Fruit fly (Drosophila melanogaster) whole organism, wandering third instar larva: Measurements from ENCODE around the gene Pka-C1.

ENCODE experiments used
- Abd-B ChIP-seq: fragments of >200 bp; optimal IDR thresholded peaks from 2 replicates; lab custom pipeline; 2017; ENCODE audit warnings: missing biosample characterization, missing genetic modification characterization
- CG32264 ChIP-seq: fragments of 200-800 bp; sonication (Bioruptor generic); optimal IDR thresholded peaks from 2 replicates; lab custom pipeline; 2016; ENCODE audit warnings: missing biosample characterization, missing genetic modification characterization
- CG9705 ChIP-seq: fragments of 200-800 bp; sonication (Bioruptor generic); optimal IDR thresholded peaks from 2 replicates; lab custom pipeline; 2018; ENCODE audit warnings: missing biosample characterization, mild to moderate bottlenecking, missing genetic modification characterization
- CrebA ChIP-seq: fragments of 200-800 bp; sonication (Bioruptor generic); optimal IDR thresholded peaks from 2 replicates; lab custom pipeline; 2016; ENCODE audit warnings: missing biosample characterization, mild to moderate bottlenecking, missing genetic modification characterization, borderline replicate concordance
- Dfd ChIP-seq: fragments of >200 bp; optimal IDR thresholded peaks from 2 replicates; lab custom pipeline; 2017; ENCODE audit warnings: missing biosample characterization, missing genetic modification characterization
- Dif ChIP-seq: fragments of 200-275, 200-300 bp; sonication (Bioruptor generic); optimal IDR thresholded peaks from 2 replicates; lab custom pipeline; 2018; ENCODE audit warnings: missing biosample characterization, missing genetic modification characterization; ENCODE audit not compliant: partially characterized antibody
- GATAd ChIP-seq: sonication (Bioruptor generic); optimal IDR thresholded peaks from 2 replicates; lab custom pipeline; 2016; ENCODE audit warnings: missing biosample characterization, missing genetic modification characterization
- HLH106 ChIP-seq: fragments of 200-800 bp; optimal IDR thresholded peaks from 3 replicates; lab custom pipeline; 2019; ENCODE audit warnings: missing biosample characterization, mild to moderate bottlenecking, missing genetic modification characterization, moderate library complexity
- Hnf4 ChIP-seq: fragments of 200-800 bp; sonication (Bioruptor generic); optimal IDR thresholded peaks from 2 replicates; lab custom pipeline; 2016; ENCODE audit warnings: missing biosample characterization, mild to moderate bottlenecking, missing genetic modification characterization
- Hr78 ChIP-seq: fragments of >200 bp; optimal IDR thresholded peaks from 2 replicates; lab custom pipeline; 2017; ENCODE audit warnings: missing biosample characterization, missing genetic modification characterization
- Jra ChIP-seq: sonication (Bioruptor generic); optimal IDR thresholded peaks from 2 replicates; lab custom pipeline; 2016; ENCODE audit warnings: missing biosample characterization, missing genetic modification characterization
- Mio ChIP-seq: sonication (Bioruptor generic); optimal IDR thresholded peaks from 2 replicates; lab custom pipeline; 2016; ENCODE audit warnings: missing biosample characterization, missing genetic modification characterization
- N ChIP-seq: fragments of >200 bp; optimal IDR thresholded peaks from 2 replicates; lab custom pipeline; 2018; ENCODE audit warnings: missing biosample characterization, missing external identifiers, missing genetic modification characterization
- OdsH ChIP-seq: fragments of 200-800 bp; sonication (Bioruptor generic); optimal IDR thresholded peaks from 2 replicates; lab custom pipeline; 2016; ENCODE audit warnings: missing biosample characterization, mild to moderate bottlenecking, missing genetic modification characterization
- Vsx2 ChIP-seq: fragments of 200-300, 225-300 bp; sonication (Bioruptor generic); optimal IDR thresholded peaks from 2 replicates; lab custom pipeline; 2018; ENCODE audit warnings: missing biosample characterization, missing genetic modification characterization; ENCODE audit not compliant: partially characterized antibody
- br ChIP-seq: fragments of 200-800 bp; sonication (Bioruptor generic); optimal IDR thresholded peaks from 2 replicates; lab custom pipeline; 2016; ENCODE audit warnings: missing biosample characterization, missing genetic modification characterization
- brk ChIP-seq: fragments of 200-800 bp; sonication (Bioruptor generic); optimal IDR thresholded peaks from 2 replicates; lab custom pipeline; 2016; ENCODE audit warnings: missing biosample characterization, mild to moderate bottlenecking, missing genetic modification characterization
- dl ChIP-seq, 2 experiments: fragments of 175-275, 200-275 bp in 1 of 2; fragments of 200-275 bp in 1 of 2; sonication (Bioruptor generic); optimal IDR thresholded peaks; lab custom pipeline; 2018; ENCODE audit warnings: mild to moderate bottlenecking in 2 of 2, missing biosample characterization in 2 of 2, missing genetic modification characterization in 2 of 2, moderate library complexity in 2 of 2; ENCODE audit not compliant: partially characterized antibody in 2 of 2, insufficient read depth in 1 of 2
- dmrt93B ChIP-seq: fragments of 200-800 bp; sonication (Bioruptor generic); optimal IDR thresholded peaks from 2 replicates; lab custom pipeline; 2018; ENCODE audit warnings: missing biosample characterization, mild to moderate bottlenecking, missing genetic modification characterization
- dsf ChIP-seq: sonication (Bioruptor generic); optimal IDR thresholded peaks from 2 replicates; lab custom pipeline; 2016; ENCODE audit warnings: missing biosample characterization, missing genetic modification characterization, borderline replicate concordance
- ey ChIP-seq: fragments of 200-800 bp; sonication (Bioruptor generic); optimal IDR thresholded peaks from 2 replicates; lab custom pipeline; 2016; ENCODE audit warnings: missing biosample characterization, missing genetic modification characterization
- foxo ChIP-seq, 2 experiments: fragments of 200-800 bp; sonication (Bioruptor generic); optimal IDR thresholded peaks; 2 replicates in 1 of 2; 3 replicates in 1 of 2; lab custom pipeline; 2016 to 2017; ENCODE audit warnings: missing biosample characterization in 2 of 2, missing genetic modification characterization in 2 of 2
- fru ChIP-seq: fragments of 200-800 bp; sonication (Bioruptor generic); optimal IDR thresholded peaks from 3 replicates; lab custom pipeline; 2016; ENCODE audit warnings: missing biosample characterization, mild to moderate bottlenecking, missing genetic modification characterization
- h ChIP-seq: fragments of 200-800 bp; sonication (Bioruptor generic); optimal IDR thresholded peaks from 3 replicates; lab custom pipeline; 2016; ENCODE audit warnings: missing biosample characterization, mild to moderate bottlenecking, missing genetic modification characterization
- jim ChIP-seq: fragments of 175-275, 200-325 bp; sonication (Bioruptor generic); optimal IDR thresholded peaks from 2 replicates; lab custom pipeline; 2016; ENCODE audit warnings: missing biosample characterization, mild to moderate bottlenecking, missing genetic modification characterization
- lola ChIP-seq: fragments of >200 bp; optimal IDR thresholded peaks from 2 replicates; lab custom pipeline; 2017; ENCODE audit warnings: missing biosample characterization, missing genetic modification characterization
- pan ChIP-seq: fragments of >200 bp; optimal IDR thresholded peaks from 2 replicates; lab custom pipeline; 2017
- rgr ChIP-seq: fragments of 200-800 bp; sonication (Bioruptor generic); optimal IDR thresholded peaks from 3 replicates; lab custom pipeline; 2016; ENCODE audit warnings: missing biosample characterization, mild to moderate bottlenecking, missing genetic modification characterization
- sage ChIP-seq: fragments of 200-800 bp; sonication (Bioruptor generic); optimal IDR thresholded peaks from 2 replicates; lab custom pipeline; 2016; ENCODE audit warnings: missing biosample characterization, mild to moderate bottlenecking, missing genetic modification characterization
- sv ChIP-seq: fragments of 200-800 bp; sonication (Bioruptor generic); optimal IDR thresholded peaks from 3 replicates; lab custom pipeline; 2016; ENCODE audit warnings: missing biosample characterization, missing genetic modification characterization
- tai ChIP-seq: sonication (Bioruptor generic); optimal IDR thresholded peaks from 2 replicates; lab custom pipeline; 2016; ENCODE audit warnings: missing biosample characterization, missing genetic modification characterization
- woc ChIP-seq: sonication (Bioruptor generic); optimal IDR thresholded peaks from 2 replicates; lab custom pipeline; 2016; ENCODE audit warnings: missing biosample characterization, mild to moderate bottlenecking, missing genetic modification characterization

Pka-C1 gene

DNA sequence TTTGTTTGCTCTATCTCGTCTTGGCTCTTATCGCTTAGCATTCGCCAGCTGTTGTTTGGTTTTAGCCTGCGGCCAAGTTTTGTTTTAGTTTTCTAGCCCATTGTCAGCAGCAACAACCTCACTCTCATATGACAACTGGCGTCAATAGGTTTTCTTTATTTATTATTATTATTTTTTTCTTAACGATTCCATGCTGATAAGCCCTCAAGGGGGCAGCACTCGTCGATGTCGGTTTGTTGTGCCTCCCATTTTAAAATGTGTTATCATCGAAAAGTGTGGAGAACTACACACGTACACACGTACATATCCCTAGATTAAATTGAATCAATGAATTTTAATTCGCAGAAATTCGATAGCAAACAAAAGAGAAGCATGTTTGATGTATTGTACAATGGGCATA lies 7.9 kb downstream of the Pka-C1 start:
- TF ChIP-seq OdsH (GFP tag; lab: Kevin White, UChicago) (no peak), CrebA (GFP tag; lab: Kevin White, UChicago) (no peak), Abd-B (GFP tag; lab: Kevin White, UChicago) (no peak), sage (GFP tag; lab: Kevin White, UChicago) (no peak), Dif (GFP tag; lab: Kevin White, UChicago) (no peak), jim (GFP tag; lab: Kevin White, UChicago) (no peak), foxo (GFP tag; optimal IDR thresholded peaks at IDR 0.05; lab: Kevin White, UChicago) (no peak), HLH106 (tag; lab: Kevin White, UChicago) (no peak), tai (GFP tag; lab: Kevin White, UChicago) (no peak), br (GFP tag; lab: Kevin White, UChicago) (no peak), GATAd (GFP tag; lab: Kevin White, UChicago) (no peak), Jra (GFP tag; lab: Kevin White, UChicago) (no peak), lola (no peak), Hnf4 (GFP tag; lab: Kevin White, UChicago) (no peak), fru (GFP tag; lab: Kevin White, UChicago) (no peak), dl (GFP tag; optimal IDR thresholded peaks at IDR 0.05; lab: Kevin White, UChicago; ENCODE audit: insufficient read depth in 1 of 2, partially characterized antibody in 2 of 2) (no peak), Hr78 (no peak)

DNA sequence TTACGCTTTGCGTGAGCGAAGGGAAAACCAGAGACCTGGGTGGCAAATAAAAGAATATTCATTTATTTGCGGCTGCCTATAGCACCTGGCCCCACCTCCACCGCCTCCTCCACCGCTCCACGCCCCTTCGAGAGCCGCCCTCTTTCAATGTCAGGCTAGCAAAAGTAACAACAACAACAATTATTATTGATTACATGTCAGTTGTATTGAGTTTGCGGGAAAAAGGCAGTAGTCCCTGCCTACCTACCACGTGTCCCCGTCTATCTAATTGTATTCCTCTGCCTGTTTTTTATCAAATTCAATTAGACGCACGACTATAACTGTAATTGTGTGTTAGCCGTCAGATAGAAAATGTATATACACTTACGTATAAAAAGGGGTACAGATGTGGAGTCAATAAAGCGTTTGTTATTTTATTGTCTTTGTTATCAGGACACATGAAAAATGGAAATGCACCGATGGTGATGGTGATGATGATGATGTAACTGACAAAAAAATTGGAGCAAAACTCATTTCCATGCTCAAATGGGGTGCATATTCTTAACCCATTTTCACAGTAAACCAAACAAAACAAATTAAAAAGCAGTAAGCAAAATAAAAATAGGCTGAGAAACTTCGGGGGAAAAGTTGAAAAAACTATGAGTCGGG lies 8.4 kb downstream of the Pka-C1 start:
- no peak for TF ChIP-seq sage (GFP tag; lab: Kevin White, UChicago)
- no peak for TF ChIP-seq N (GFP tag; lab: Kevin White, UChicago)
- TF ChIP-seq dsf: no peak
- no peak for TF ChIP-seq jim (GFP tag; lab: Kevin White, UChicago)
- no peak for TF ChIP-seq Hr78
- no peak for TF ChIP-seq Mio (GFP tag; lab: Kevin White, UChicago)
- TF ChIP-seq woc (GFP tag; lab: Kevin White, UChicago): no peak
- no peak for TF ChIP-seq tai (GFP tag; lab: Kevin White, UChicago)
- no peak for TF ChIP-seq ey
- no peak for TF ChIP-seq dmrt93B
- TF ChIP-seq pan (lab: Kevin White, UChicago): no peak
- TF ChIP-seq rgr (GFP tag; lab: Kevin White, UChicago): no peak
- no peak for TF ChIP-seq Jra (GFP tag; lab: Kevin White, UChicago)

DNA sequence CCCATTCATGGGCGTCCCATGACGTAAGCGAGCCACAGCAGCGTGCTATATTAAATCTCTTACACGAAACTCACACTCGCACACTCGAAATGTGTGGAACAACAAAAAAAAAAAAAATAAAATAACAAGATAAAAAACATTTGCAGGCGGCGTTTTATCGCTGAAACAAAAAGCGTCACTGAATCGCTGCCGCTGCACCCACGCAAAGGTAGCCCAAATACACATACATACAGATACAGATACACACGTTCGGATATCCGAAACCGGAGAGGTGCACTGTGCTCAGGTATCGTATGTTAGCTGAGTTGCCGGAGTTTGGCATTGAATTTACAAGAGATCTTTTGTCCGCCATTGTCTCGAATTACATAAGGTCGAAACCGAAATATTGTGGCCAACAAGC lies 13.1 kb downstream of the Pka-C1 start:
- TF ChIP-seq tai (GFP tag; lab: Kevin White, UChicago) (no peak), CG32264 (GFP tag; lab: Kevin White, UChicago) (no peak), jim (GFP tag; lab: Kevin White, UChicago) (no peak), fru (GFP tag; lab: Kevin White, UChicago) (no peak), CG9705 (no peak), HLH106 (tag; lab: Kevin White, UChicago) (no peak), Hnf4 (GFP tag; lab: Kevin White, UChicago) (no peak), CrebA (GFP tag; lab: Kevin White, UChicago) (peak; percentile 9), br (GFP tag; lab: Kevin White, UChicago) (peak; percentile 12), ey (no peak), brk (peak; percentile 4), N (GFP tag; lab: Kevin White, UChicago) (no peak), Jra (GFP tag; lab: Kevin White, UChicago) (no peak), sv (no peak), h (GFP tag; lab: Kevin White, UChicago) (no peak)

DNA sequence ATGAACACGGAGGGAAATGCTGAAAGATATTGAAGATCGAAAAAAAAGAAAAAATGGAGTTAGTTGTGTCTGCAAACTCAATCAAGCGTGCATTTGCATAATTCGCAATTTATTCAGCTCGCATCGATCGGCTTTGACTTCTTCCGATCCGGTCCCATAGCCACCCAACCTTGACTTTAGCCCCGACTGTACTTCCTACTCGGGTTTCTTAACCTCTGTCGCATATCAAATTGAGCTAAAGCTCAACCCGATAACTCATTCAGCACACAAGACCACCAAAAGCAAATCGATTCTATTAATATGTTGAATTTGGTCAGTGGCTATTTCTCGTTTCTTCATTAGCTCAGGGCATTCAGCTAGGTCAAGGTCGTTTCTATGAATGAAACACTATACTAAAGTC lies 13.9 kb downstream of the Pka-C1 start:
- TF ChIP-seq dmrt93B: no peak

DNA sequence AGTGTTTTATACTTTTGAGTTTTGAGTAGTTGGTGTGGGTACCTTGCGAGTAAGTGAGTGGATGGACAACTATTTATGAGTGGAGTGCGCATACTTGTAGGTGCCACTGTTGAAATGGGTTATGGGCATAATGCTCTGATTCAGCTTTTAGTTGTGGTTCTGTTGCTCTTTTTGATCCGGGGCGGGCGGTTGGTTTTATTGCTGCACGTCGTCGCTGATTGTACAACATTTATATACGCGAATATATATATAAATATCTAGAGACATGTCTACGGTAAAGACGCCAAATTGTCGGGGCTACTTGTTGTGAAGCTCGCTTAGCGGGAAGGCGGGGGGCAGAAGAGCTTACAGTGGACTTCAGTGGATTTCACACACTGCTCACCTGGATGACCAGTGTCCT lies 15.0 kb downstream of the Pka-C1 start:
- TF ChIP-seq pan (lab: Kevin White, UChicago) (no peak), Jra (GFP tag; lab: Kevin White, UChicago) (no peak), ey (no peak), br (GFP tag; lab: Kevin White, UChicago) (no peak), Dfd (GFP tag; lab: Kevin White, UChicago) (no peak), Mio (GFP tag; lab: Kevin White, UChicago) (no peak), HLH106 (tag; lab: Kevin White, UChicago) (no peak), dsf (no peak), Vsx2 (GFP tag; lab: Kevin White, UChicago) (no peak), Dif (GFP tag; lab: Kevin White, UChicago) (no peak), brk (no peak)
